Worm (Caenorhabditis elegans) whole organism, L1 larva: Measurements from ENCODE around the gene srz-91.

Experiments
- aha-1 ChIP-seq: fragments of 150-350 bp; optimal IDR thresholded peaks from 2 replicates; lab custom pipeline; 2014; ENCODE audit warnings: missing biosample characterization, missing genetic modification characterization
- aly-2 ChIP-seq: fragments of 150-350 bp; optimal IDR thresholded peaks from 2 replicates; lab custom pipeline; 2014; ENCODE audit warnings: missing biosample characterization, missing genetic modification characterization
- ama-1 ChIP-seq: fragments of 150-350 bp; optimal IDR thresholded peaks from 2 replicates; lab custom pipeline; 2014
- dpl-1 ChIP-seq, 3 experiments: fragments of 150-350 bp in 2 of 3; sonication (generic microtip) in 1 of 3; optimal IDR thresholded peaks; 2 replicates each; lab custom pipeline; 2014 to 2017; ENCODE audit warnings: missing biosample characterization in 3 of 3, missing genetic modification characterization in 3 of 3, missing genetic modification reagents in 3 of 3
- egl-13 ChIP-seq: sonication (generic microtip); optimal IDR thresholded peaks from 2 replicates; lab custom pipeline; 2016; ENCODE audit warnings: missing genotype, missing genetic modification reagents, missing genetic modification characterization, missing compliant biosample characterization
- elt-3 ChIP-seq, 6 experiments: fragments of 150-350 bp in 1 of 6; sonication (generic microtip); optimal IDR thresholded peaks; 2 replicates each; lab custom pipeline; 2017 to 2018; ENCODE audit warnings: missing biosample characterization in 6 of 6, missing genetic modification characterization in 6 of 6, inconsistent platforms in 1 of 6
- lin-15B ChIP-seq: fragments of 150-350 bp; sonication (generic microtip); optimal IDR thresholded peaks from 3 replicates; lab custom pipeline; 2014; ENCODE audit warnings: missing biosample characterization, missing genetic modification characterization
- nhr-11 ChIP-seq: fragments of 150-350 bp; optimal IDR thresholded peaks from 2 replicates; lab custom pipeline; 2014; ENCODE audit warnings: missing biosample characterization, missing genetic modification characterization
- nhr-76 ChIP-seq: sonication (generic microtip); optimal IDR thresholded peaks from 2 replicates; lab custom pipeline; 2017; ENCODE audit warnings: missing biosample characterization, missing genetic modification characterization
- snu-23 ChIP-seq: sonication (generic microtip); optimal IDR thresholded peaks from 2 replicates; lab custom pipeline; 2016; ENCODE audit warnings: missing genetic modification characterization, missing compliant biosample characterization
- sox-4 ChIP-seq: sonication (generic microtip); optimal IDR thresholded peaks from 2 replicates; lab custom pipeline; 2016; ENCODE audit warnings: missing genetic modification characterization, missing compliant biosample characterization
- ztf-11 ChIP-seq, 2 experiments: sonication (generic microtip); optimal IDR thresholded peaks; 2 replicates each; lab custom pipeline; 2016 to 2017; ENCODE audit warnings: missing genetic modification characterization in 2 of 2, missing biosample characterization in 1 of 2, missing compliant biosample characterization in 1 of 2

ce11 chrV:17623230-17623629 is 15.3 kb downstream of the srz-91 start, which contains the start of gene F57G4.1:
- no peak for TF ChIP-seq egl-13 (tag; lab: Kevin White, UChicago)
- no peak for TF ChIP-seq dpl-1 (GFP tag; optimal IDR thresholded peaks at IDR 0.05; lab: Kevin White, UChicago)
- no peak for TF ChIP-seq nhr-11
- no peak for TF ChIP-seq sox-4 (tag; lab: Kevin White, UChicago)
- TF ChIP-seq aha-1, result no peak
- TF ChIP-seq snu-23 (GFP tag; lab: Kevin White, UChicago), result no peak
- TF ChIP-seq lin-15B, result no peak
- no peak for TF ChIP-seq ama-1 (lab: Kevin White, UChicago)
- no peak for TF ChIP-seq ztf-11 (tag; optimal IDR thresholded peaks at IDR 0.05; lab: Kevin White, UChicago)
- no peak for TF ChIP-seq aly-2 (tag; lab: Kevin White, UChicago)
- no peak for TF ChIP-seq nhr-76
- no peak for TF ChIP-seq elt-3 (tag; optimal IDR thresholded peaks at IDR 0.05; lab: Kevin White, UChicago)
